Worm (Caenorhabditis elegans) whole organism, L1 larva: ENCODE results near the gene srd-43.

Source experiments
- lin-15B ChIP-seq: fragments of 150-350 bp; sonication (generic microtip); optimal IDR thresholded peaks from 3 replicates; lab custom pipeline; 2014; ENCODE audit warnings: missing biosample characterization, missing genetic modification characterization
- nhr-11 ChIP-seq: fragments of 150-350 bp; optimal IDR thresholded peaks from 2 replicates; lab custom pipeline; 2014; ENCODE audit warnings: missing biosample characterization, missing genetic modification characterization
- nhr-19 ChIP-seq: fragments of 200-800 bp; sonication (Bioruptor generic); conservative IDR thresholded peaks from 2 replicates; pipeline ENCODE4 v1.3.6; 2022; ENCODE audit warnings: missing genetic modification characterization, missing compliant biosample characterization
- nhr-28 ChIP-seq: fragments of 150-350 bp; optimal IDR thresholded peaks from 2 replicates; lab custom pipeline; 2014; ENCODE audit warnings: missing biosample characterization, missing genetic modification characterization
- snpc-4 ChIP-seq: fragments of 150-350 bp; optimal IDR thresholded peaks from 2 replicates; lab custom pipeline; 2014; ENCODE audit warnings: missing biosample characterization, missing genetic modification characterization
- unc-62 ChIP-seq: fragments of 150-350 bp; optimal IDR thresholded peaks from 2 replicates; lab custom pipeline; 2014; ENCODE audit warnings: missing biosample characterization, missing genetic modification reagents, missing genetic modification characterization

DNA sequence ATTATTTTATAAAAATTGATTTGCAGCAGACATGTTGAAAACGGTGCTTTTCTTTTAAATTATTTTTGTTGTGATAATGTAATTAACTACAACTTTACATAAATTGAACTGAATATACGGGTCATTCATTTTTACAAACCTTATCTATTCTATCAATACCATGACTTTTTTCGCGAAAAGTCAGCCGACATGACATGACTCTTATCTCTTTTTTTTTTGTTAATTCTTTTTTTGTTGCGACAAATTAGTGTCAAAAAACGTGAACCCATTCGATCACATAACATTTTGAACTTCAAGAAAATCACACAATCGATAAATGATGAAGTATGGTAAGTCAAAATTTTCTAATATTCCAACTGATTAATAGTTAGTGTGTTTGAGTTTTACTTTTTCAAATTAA, 22.4 kb upstream of the srd-43 start, which contains the start of gene sir-2.2:
- no peak for TF ChIP-seq nhr-19 (GFP tag; lab: Robert Waterston, UW)
- no peak for TF ChIP-seq unc-62 (GFP tag; lab: Kevin White, UChicago)
- no peak for TF ChIP-seq nhr-11 (tag; lab: Kevin White, UChicago)
- TF ChIP-seq snpc-4 (tag; lab: Kevin White, UChicago): no peak
- TF ChIP-seq lin-15B (tag; lab: Kevin White, UChicago): no peak
- no peak for TF ChIP-seq nhr-28 (tag; lab: Kevin White, UChicago)
